Fruit fly (Drosophila melanogaster): ENCODE results near the gene Setd3.
A peak's percentile ranks its signal among the peaks of the same experiment; 100 is the strongest.

Gene Setd3

DNA sequence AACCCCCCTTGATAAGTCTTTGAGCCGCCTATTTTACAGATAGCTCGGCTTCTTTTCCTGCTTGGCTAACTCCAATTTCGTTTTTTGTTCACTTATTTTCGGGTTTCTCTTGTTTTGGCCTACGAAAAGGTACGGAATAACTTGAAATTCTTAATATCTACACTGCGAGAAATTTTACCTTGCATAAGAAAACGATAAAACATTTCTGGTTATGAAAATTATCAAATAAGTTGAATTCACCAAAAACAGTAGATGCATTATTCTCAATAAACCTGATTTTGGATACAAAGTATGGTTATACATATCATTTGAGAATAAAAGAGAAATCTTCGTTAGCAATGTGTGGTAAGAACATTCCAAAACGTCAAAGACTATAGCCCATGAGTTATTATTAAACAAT is 13.5 kb upstream of the Setd3 start (continued):
- TF ChIP-seq CG13424 (tag; optimal IDR thresholded peaks at IDR 0.05) (peak; percentile 19), CG17359 (tag; optimal IDR thresholded peaks at IDR 0.05) (peak; percentile 37), fd3F (GFP tag; optimal IDR thresholded peaks at IDR 0.05) (peak; percentile 2), CG5180 (GFP tag; optimal IDR thresholded peaks at IDR 0.05) (no peak), psq (GFP tag; optimal IDR thresholded peaks at IDR 0.05) (no peak), Ssrp (tag; optimal IDR thresholded peaks at IDR 0.05) (peak; percentile 35), pan (optimal IDR thresholded peaks at IDR 0.05) (no peak), pan (GFP tag; optimal IDR thresholded peaks at IDR 0.05 in 1 of 2, IDR thresholded peaks at IDR 0.05 in 1 of 2) (no peak), Dfd (GFP tag; optimal IDR thresholded peaks at IDR 0.05) (no peak), fd64A (GFP tag; optimal IDR thresholded peaks at IDR 0.05) (no peak), usp (GFP tag; optimal IDR thresholded peaks at IDR 0.05) (no peak), HLH54F (GFP tag; optimal IDR thresholded peaks at IDR 0.05) (no peak), peb (GFP tag; IDR thresholded peaks at IDR 0.05) (no peak), salm (tag; optimal IDR thresholded peaks at IDR 0.05) (no peak), jumu (GFP tag; optimal IDR thresholded peaks at IDR 0.05) (no peak), gfzf (GFP tag; optimal IDR thresholded peaks at IDR 0.05) (no peak), slou (GFP tag; optimal IDR thresholded peaks at IDR 0.05) (no peak), CG32532 (GFP tag; IDR thresholded peaks at IDR 0.05) (no peak; the same call in 1 of the 2 replicates), Eip74EF (GFP tag; optimal IDR thresholded peaks at IDR 0.05) (no peak), mirr (GFP tag; optimal IDR thresholded peaks at IDR 0.05) (no peak), Adf1 (GFP tag; IDR thresholded peaks at IDR 0.05) (no peak), da (GFP tag; optimal IDR thresholded peaks at IDR 0.05) (no peak), HmgD (GFP tag; optimal IDR thresholded peaks at IDR 0.05) (no peak), CG17829 (tag; optimal IDR thresholded peaks at IDR 0.05) (peak; percentile 44), CG18262 (tag; optimal IDR thresholded peaks at IDR 0.05) (peak; percentile 66), bbx (GFP tag; IDR thresholded peaks at IDR 0.05; ENCODE audit: partially characterized antibody) (no peak), dmrt99B (tag; optimal IDR thresholded peaks at IDR 0.05) (peak; percentile 60), CG6683 (GFP tag; optimal IDR thresholded peaks at IDR 0.05) (no peak), tin (GFP tag; optimal IDR thresholded peaks at IDR 0.05) (no peak), z (GFP tag; IDR thresholded peaks at IDR 0.05) (no peak), CG7928 (GFP tag; optimal IDR thresholded peaks at IDR 0.05) (no peak), CG31388 (GFP tag; optimal IDR thresholded peaks at IDR 0.05) (no peak), gcm2 (GFP tag; optimal IDR thresholded peaks at IDR 0.05) (no peak), CG2116 (GFP tag; optimal IDR thresholded peaks at IDR 0.05) (peak; percentile 12), pho (GFP tag; optimal IDR thresholded peaks at IDR 0.05) (no peak), CG11696 (GFP tag; IDR thresholded peaks at IDR 0.05) (no peak), sima (GFP tag; optimal IDR thresholded peaks at IDR 0.05) (no peak), CG11085 (GFP tag; IDR thresholded peaks at IDR 0.05) (no peak), CG3995 (GFP tag; optimal IDR thresholded peaks at IDR 0.05) (no peak), CG15696 (tag; optimal IDR thresholded peaks at IDR 0.05) (peak; percentile 34), CTCF (GFP tag; optimal IDR thresholded peaks at IDR 0.05) (no peak), Stat92E (GFP tag; optimal IDR thresholded peaks at IDR 0.05) (no peak), nerfin-1 (tag; optimal IDR thresholded peaks at IDR 0.05) (no peak), CG31224 (GFP tag; IDR thresholded peaks at IDR 0.05) (no peak), CG30403 (GFP tag; optimal IDR thresholded peaks at IDR 0.05) (peak; percentile 29), bowl (GFP tag; IDR thresholded peaks at IDR 0.05) (no peak), YL-1 (GFP tag; optimal IDR thresholded peaks at IDR 0.05) (no peak), CG16779 (GFP tag; IDR thresholded peaks at IDR 0.05) (no peak), CG13296 (GFP tag; optimal IDR thresholded peaks at IDR 0.05) (no peak), Optix (GFP tag; IDR thresholded peaks at IDR 0.05) (no peak), Dref (GFP tag; IDR thresholded peaks at IDR 0.05) (no peak), sob (GFP tag; IDR thresholded peaks at IDR 0.05) (no peak), CG8089 (GFP tag; optimal IDR thresholded peaks at IDR 0.05) (no peak)
